Fruit fly (Drosophila melanogaster): ENCODE data around the gene CG17104.
A peak's percentile ranks its signal among the peaks of the same experiment; 100 is the strongest.

Gene CG17104

dm6 chr2L:10676933-10677714, at the start of gene CG17104:
TSS of gene CG17104 (plus strand) at chr2L:10677198.
- TF ChIP-seq CG11398 (GFP tag; optimal IDR thresholded peaks at IDR 0.05) (no peak), unpg (GFP tag; optimal IDR thresholded peaks at IDR 0.05) (peak; percentile 48), BtbVII (GFP tag; optimal IDR thresholded peaks at IDR 0.05) (no peak), CG8944 (GFP tag; optimal IDR thresholded peaks at IDR 0.05) (no peak), klu (GFP tag; IDR thresholded peaks at IDR 0.05) (no peak), CG4404 (GFP tag; IDR thresholded peaks at IDR 0.05) (no peak), bowl (GFP tag; IDR thresholded peaks at IDR 0.05) (no peak), org-1 (GFP tag; optimal IDR thresholded peaks at IDR 0.05) (no peak), onecut (GFP tag; IDR thresholded peaks at IDR 0.05) (no peak), pita (GFP tag; optimal IDR thresholded peaks at IDR 0.05) (no peak), Usf (GFP tag; optimal IDR thresholded peaks at IDR 0.05) (no peak), Nf-YB (GFP tag; optimal IDR thresholded peaks at IDR 0.05) (no peak), CG11723 (GFP tag; optimal IDR thresholded peaks at IDR 0.05) (no peak), CG3995 (GFP tag; optimal IDR thresholded peaks at IDR 0.05) (no peak), Drgx (GFP tag; IDR thresholded peaks at IDR 0.05) (peak; percentile 66; the same call in 1 of the 2 replicates), Med (GFP tag) (peak; percentile 65), CG6654 (GFP tag; optimal IDR thresholded peaks at IDR 0.05) (no peak), D (optimal IDR thresholded peaks at IDR 0.05) (no peak), D (GFP tag; optimal IDR thresholded peaks at IDR 0.05) (no peak), CG15011 (GFP tag; optimal IDR thresholded peaks at IDR 0.05) (no peak), CG12104 (GFP tag; optimal IDR thresholded peaks at IDR 0.05) (no peak), psq (GFP tag; optimal IDR thresholded peaks at IDR 0.05) (no peak), ftz-f1 (GFP tag; optimal IDR thresholded peaks at IDR 0.05) (no peak), CG4328 (GFP tag; optimal IDR thresholded peaks at IDR 0.05) (no peak), Mrtf (GFP tag; IDR thresholded peaks at IDR 0.05) (no peak), CG8290 (GFP tag; optimal IDR thresholded peaks at IDR 0.05) (no peak), CG8290 (tag; optimal IDR thresholded peaks at IDR 0.05) (no peak), seq (GFP tag; IDR thresholded peaks at IDR 0.05) (no peak), BEAF-32 (GFP tag; optimal IDR thresholded peaks at IDR 0.05) (no peak), tll (GFP tag; optimal IDR thresholded peaks at IDR 0.05) (no peak), CG17186 (GFP tag; optimal IDR thresholded peaks at IDR 0.05) (no peak), CG5245 (GFP tag; optimal IDR thresholded peaks at IDR 0.05) (no peak), CG12391 (tag; optimal IDR thresholded peaks at IDR 0.05) (peak; percentile 28), Neu2 (GFP tag; optimal IDR thresholded peaks at IDR 0.05; ENCODE audit: borderline replicate concordance) (no peak), Aef1 (GFP tag; IDR thresholded peaks at IDR 0.05) (peak; percentile 35; the same call in 1 of the 3 replicates), Kr (GFP tag; optimal IDR thresholded peaks at IDR 0.05) (no peak), fu2 (GFP tag; optimal IDR thresholded peaks at IDR 0.05) (no peak), prd (optimal IDR thresholded peaks at IDR 0.05) (no peak), prd (GFP tag; IDR thresholded peaks at IDR 0.05) (peak; percentile 23; the same call in 1 of the 3 replicates), CG7963 (GFP tag; IDR thresholded peaks at IDR 0.05; ENCODE audit: partially characterized antibody) (no peak), hbn (GFP tag; IDR thresholded peaks at IDR 0.05; ENCODE audit: partially characterized antibody) (no peak), en (GFP tag; optimal IDR thresholded peaks at IDR 0.05) (no peak), CG4820 (GFP tag; optimal IDR thresholded peaks at IDR 0.05) (no peak), NFAT (GFP tag; IDR thresholded peaks at IDR 0.05) (peak; percentile 15; the same call in 1 of the 2 replicates), Ets65A (GFP tag) (no peak), Ravus (GFP tag; IDR thresholded peaks at IDR 0.05) (no peak), CG9727 (GFP tag; optimal IDR thresholded peaks at IDR 0.05) (no peak), CG2120 (GFP tag; optimal IDR thresholded peaks at IDR 0.05) (peak; percentile 62), Lpt (GFP tag; optimal IDR thresholded peaks at IDR 0.05) (no peak), lab (GFP tag; optimal IDR thresholded peaks at IDR 0.05) (peak; percentile 32), CG9215 (GFP tag; IDR thresholded peaks at IDR 0.05) (no peak)
